Worm (Caenorhabditis elegans) whole organism, L3 larva: ENCODE data around the gene sssh-1.

Experiments used
- aly-2 ChIP-seq: fragments of 150-350 bp; optimal IDR thresholded peaks from 2 replicates; lab custom pipeline; 2014; ENCODE audit warnings: missing biosample characterization, missing genetic modification characterization
- ama-1 ChIP-seq: fragments of 150-350 bp; optimal IDR thresholded peaks from 2 replicates; lab custom pipeline; 2018
- elt-2 ChIP-seq: sonication (generic microtip); optimal IDR thresholded peaks from 2 replicates; lab custom pipeline; 2016; ENCODE audit warnings: missing genetic modification reagents, mild to moderate bottlenecking, missing genetic modification characterization, missing compliant biosample characterization
- fkh-2 ChIP-seq: fragments of 150-350 bp; optimal IDR thresholded peaks from 2 replicates; lab custom pipeline; 2014; ENCODE audit warnings: missing biosample characterization, missing genetic modification reagents, missing genetic modification characterization
- pqm-1 ChIP-seq: fragments of 150-350 bp; optimal IDR thresholded peaks from 2 replicates; lab custom pipeline; 2017; ENCODE audit warnings: missing biosample characterization, missing genetic modification characterization, inconsistent platforms
- zag-1 ChIP-seq: fragments of 150-350 bp; optimal IDR thresholded peaks from 2 replicates; lab custom pipeline; 2014; ENCODE audit warnings: missing biosample characterization, missing genetic modification characterization

DNA sequence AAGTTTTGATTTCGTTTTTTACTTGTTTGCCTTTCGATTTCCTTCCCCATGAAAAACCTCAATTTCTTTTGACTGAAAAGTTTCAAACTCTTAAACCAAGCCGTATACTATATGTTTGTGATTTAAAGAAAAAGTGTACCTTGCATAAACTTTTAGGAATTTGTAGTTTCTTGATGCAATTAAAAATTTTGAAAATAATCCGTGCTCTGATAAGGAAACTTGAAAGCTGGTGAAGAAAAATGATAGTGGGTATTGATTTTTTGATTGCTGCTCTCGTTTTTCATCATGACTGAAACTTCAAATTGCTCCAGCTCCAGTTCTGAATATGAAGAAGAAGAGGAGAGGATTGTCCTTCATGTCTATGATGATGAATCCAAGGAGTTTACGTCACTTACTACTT, 26.7 kb upstream of the sssh-1 start, which contains the start of gene acd-3:
- no peak for TF ChIP-seq fkh-2 (tag; lab: Kevin White, UChicago)
- peak; percentile 58 for TF ChIP-seq elt-2
- peak; percentile 43 for TF ChIP-seq pqm-1 (tag; lab: Kevin White, UChicago)
- no peak for TF ChIP-seq ama-1 (lab: Kevin White, UChicago)
- no peak for TF ChIP-seq aly-2 (tag; lab: Kevin White, UChicago)
- TF ChIP-seq zag-1 (tag; lab: Kevin White, UChicago): no peak
